Worm (Caenorhabditis elegans): ENCODE results near the gene C14B1.8.

The C14B1.8 gene

DNA sequence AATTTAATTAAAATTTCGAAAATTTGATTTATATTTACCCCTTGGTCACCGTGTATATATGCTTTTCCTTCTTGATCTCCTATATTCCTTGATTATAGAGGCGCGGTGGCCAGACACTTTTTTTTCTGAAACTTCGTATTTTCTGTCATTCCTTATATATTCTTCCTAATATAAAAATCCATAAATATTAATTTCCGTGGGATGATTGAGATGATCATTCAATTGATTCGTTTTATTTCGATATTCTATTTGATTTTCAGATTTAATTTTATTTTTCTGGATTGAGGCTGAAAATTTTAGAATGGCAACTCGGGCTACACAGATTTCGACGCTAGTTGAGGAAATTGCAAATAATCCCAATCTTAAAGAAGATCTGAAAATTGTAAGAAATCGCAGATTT, 12.9 kb downstream of the C14B1.8 start, which contains the start of gene dph-1:
dph-1 (plus strand) TSS at position 301 of the 400 bp plus-strand sequence.
- TF ChIP-seq ceh-22 (tag; optimal IDR thresholded peaks at IDR 0.05): no peak
- no peak for TF ChIP-seq ttx-3 (tag; optimal IDR thresholded peaks at IDR 0.05)
- TF ChIP-seq hlh-13 (GFP tag; optimal IDR thresholded peaks at IDR 0.05): no peak
- no peak for TF ChIP-seq hlh-30 (tag; optimal IDR thresholded peaks at IDR 0.05; ENCODE audit: insufficient read depth)
- TF ChIP-seq ceh-6 (GFP tag; optimal IDR thresholded peaks at IDR 0.05): no peak
- no peak for TF ChIP-seq npax-4 (tag; optimal IDR thresholded peaks at IDR 0.05)
- no peak for TF ChIP-seq rnt-1 (tag; optimal IDR thresholded peaks at IDR 0.05)
- no peak for TF ChIP-seq dve-1 (tag; optimal IDR thresholded peaks at IDR 0.05)
- TF ChIP-seq fkh-6 (tag; optimal IDR thresholded peaks at IDR 0.05): no peak
- no peak for TF ChIP-seq syd-9 (tag; optimal IDR thresholded peaks at IDR 0.05)
- TF ChIP-seq mec-3 (tag; optimal IDR thresholded peaks at IDR 0.05; ENCODE audit: borderline replicate concordance): no peak

DNA sequence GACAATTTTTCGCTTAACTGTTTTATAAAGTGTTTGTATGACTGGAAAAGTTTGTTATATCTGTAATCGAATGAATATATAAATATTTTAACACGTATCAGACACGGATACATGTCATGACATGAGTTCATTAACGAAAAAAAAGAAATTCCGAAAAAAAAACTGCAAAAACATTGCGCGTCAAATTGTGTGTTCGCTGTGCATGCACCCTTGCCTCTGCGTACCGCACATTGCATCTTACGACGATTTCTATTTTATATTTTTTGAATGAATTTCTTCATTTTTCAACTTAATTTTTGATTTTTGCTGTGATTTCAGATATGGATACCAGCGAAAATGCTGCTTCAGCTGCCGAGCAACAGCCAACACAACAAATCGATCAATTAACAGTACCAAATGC, 14.5 kb downstream of the C14B1.8 start, which contains the start of gene wdr-5.1:
wdr-5.1 (plus strand) TSS at position 319 of the 400 bp plus-strand sequence.
- TF ChIP-seq elt-2 (tag; optimal IDR thresholded peaks at IDR 0.05): no peak
- no peak for TF ChIP-seq mec-3 (tag; optimal IDR thresholded peaks at IDR 0.05; ENCODE audit: borderline replicate concordance)
- TF ChIP-seq npax-4 (tag; optimal IDR thresholded peaks at IDR 0.05): no peak
- TF ChIP-seq gmeb-2 (tag; optimal IDR thresholded peaks at IDR 0.05): no peak
- TF ChIP-seq ceh-6 (GFP tag; optimal IDR thresholded peaks at IDR 0.05): no peak
- no peak for TF ChIP-seq pros-1 (tag; optimal IDR thresholded peaks at IDR 0.05)
- no peak for TF ChIP-seq unc-55 (GFP tag; optimal IDR thresholded peaks at IDR 0.05)
- no peak for TF ChIP-seq sdc-2 (tag; optimal IDR thresholded peaks at IDR 0.05)
- TF ChIP-seq eyg-1 (tag; optimal IDR thresholded peaks at IDR 0.05): no peak
- TF ChIP-seq che-1 (tag; optimal IDR thresholded peaks at IDR 0.05): no peak
- no peak for TF ChIP-seq madf-2 (tag; optimal IDR thresholded peaks at IDR 0.05)
- no peak for TF ChIP-seq unc-86 (tag; optimal IDR thresholded peaks at IDR 0.05)
- no peak for TF ChIP-seq ceh-34 (tag; optimal IDR thresholded peaks at IDR 0.05)
- no peak for TF ChIP-seq ceh-48 (tag; optimal IDR thresholded peaks at IDR 0.05)

DNA sequence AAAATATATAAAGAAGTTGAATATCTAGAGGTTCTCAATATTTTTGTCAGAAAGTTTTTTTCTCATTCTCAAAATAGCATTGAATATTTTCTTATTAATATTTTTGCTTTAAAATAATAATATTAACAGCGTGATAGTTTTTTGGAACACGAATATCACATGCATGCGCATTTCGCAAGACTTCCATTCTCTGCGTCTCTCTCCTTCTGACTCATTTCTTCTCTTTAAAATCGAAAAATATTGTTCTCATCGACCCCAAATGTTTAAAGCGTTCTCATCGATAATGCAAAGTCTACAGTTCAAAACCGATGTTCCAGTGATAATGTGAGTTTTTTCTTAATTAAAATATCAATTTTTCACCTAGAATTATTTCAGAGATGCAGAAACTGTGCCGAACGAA, 16.1 kb downstream of the C14B1.8 start, which contains the start of gene C14B1.3:
C14B1.3 (plus strand) TSS at position 168 of the 400 bp plus-strand sequence.
- TF ChIP-seq unc-86 (tag; optimal IDR thresholded peaks at IDR 0.05): no peak
- peak; percentile 45 for TF ChIP-seq hlh-30 (tag; optimal IDR thresholded peaks at IDR 0.05; ENCODE audit: insufficient read depth)

DNA sequence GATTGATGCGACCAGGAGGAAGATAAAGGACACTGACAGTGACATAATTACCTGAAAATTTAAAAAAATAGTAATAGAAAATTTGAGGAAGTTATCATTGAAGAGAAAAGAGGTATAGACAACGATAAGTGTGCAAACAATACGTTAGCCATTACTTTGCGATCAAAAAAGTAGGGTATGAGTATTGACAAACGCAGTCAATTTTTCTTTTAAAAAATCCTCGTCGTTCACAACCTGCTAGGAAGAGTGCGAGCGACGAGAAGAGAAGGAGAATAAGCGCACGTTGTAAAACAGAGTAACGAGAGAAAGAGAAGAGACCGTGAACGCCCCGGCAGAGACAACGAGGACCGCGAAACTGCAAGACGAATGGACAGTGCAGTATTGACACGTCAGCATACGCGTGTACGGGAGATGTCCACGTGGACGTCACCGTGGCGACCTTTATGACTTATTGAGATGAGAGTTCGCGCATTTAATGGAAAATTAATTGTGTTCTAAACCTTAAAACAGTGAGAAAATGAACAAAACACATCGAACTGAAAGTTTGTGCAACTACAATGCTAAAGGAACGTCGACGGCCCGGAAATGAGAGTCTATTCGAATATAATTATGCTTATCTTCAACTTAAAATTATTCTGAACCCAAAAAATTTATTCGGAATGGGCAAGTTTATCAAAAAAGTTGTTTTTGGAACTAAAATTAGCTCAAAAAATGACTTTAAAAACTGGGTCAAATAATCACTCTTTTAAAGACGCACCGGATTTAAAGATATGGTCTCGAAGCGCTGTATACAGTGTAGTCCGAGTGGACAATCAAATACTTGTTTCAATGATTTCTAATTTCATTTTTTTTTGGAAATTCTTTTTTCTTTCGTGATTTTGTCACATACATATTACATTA, 17.8 kb downstream of the C14B1.8 start, which contains the start of the genes pdi-1 and C14B1.2:
pdi-1 (minus strand) TSS at position 51 of the 900 bp plus-strand sequence.
C14B1.2 (plus strand) TSS at position 850 of the 900 bp plus-strand sequence.
- TF ChIP-seq K09A11.1 (tag; optimal IDR thresholded peaks at IDR 0.05; ENCODE audit: insufficient read depth): no peak
- TF ChIP-seq tbx-2 (tag; optimal IDR thresholded peaks at IDR 0.05): peak; percentile 34
- TF ChIP-seq ceh-31 (tag; optimal IDR thresholded peaks at IDR 0.05): peak; percentile 47
- peak; percentile 56 for TF ChIP-seq nfya-1 (tag; optimal IDR thresholded peaks at IDR 0.05)

DNA sequence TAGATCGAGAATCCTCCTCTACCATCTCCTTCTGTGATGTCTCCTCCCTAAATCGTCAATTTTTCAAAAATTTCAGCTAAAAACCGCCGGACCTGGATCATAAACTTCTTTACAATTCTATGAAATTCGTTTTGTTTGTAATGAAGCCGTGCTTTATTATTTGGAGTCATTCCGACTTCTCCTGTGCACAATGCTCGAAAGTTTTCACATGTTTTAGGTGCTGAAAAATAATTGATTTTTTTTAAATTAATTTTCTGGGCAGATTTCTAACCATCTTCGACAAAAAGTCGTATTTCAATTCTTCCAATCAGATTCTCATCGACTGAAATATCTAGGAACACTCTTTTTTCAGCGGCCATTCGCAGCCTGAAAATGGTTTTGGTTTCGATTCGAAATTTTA, 20.2 kb downstream of the C14B1.8 start, which contains the start of gene cyn-9:
cyn-9 (minus strand) TSS at position 366 of the 400 bp plus-strand sequence.
- TF ChIP-seq Y22D7AL.16 (tag; optimal IDR thresholded peaks at IDR 0.05): no peak

DNA sequence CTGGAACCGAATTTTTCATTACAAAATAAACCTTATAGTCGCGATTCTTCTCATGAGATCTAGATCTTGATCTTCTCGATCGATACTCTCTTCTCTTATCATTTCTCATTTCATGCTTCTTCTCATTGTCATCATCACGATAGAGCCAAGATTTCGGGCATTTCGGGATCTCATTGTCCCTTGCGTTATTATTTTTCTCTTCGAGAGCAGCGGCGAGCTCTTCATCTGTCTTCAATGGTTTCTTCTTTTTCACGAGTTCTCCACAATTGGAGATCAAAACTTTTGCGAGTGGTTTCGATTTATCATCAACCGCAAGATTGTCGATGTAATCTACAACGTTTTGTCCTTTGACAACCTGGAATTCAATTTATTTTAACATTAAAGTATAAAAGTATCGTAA, 21.1 kb downstream of the C14B1.8 start:
- TF ChIP-seq unc-3 (GFP tag; conservative IDR thresholded peaks at IDR 0.05) (no peak), unc-3 (tag; optimal IDR thresholded peaks at IDR 0.05) (no peak), pax-1 (tag; optimal IDR thresholded peaks at IDR 0.05) (no peak), fax-1 (tag; optimal IDR thresholded peaks at IDR 0.05) (no peak), unc-55 (GFP tag; optimal IDR thresholded peaks at IDR 0.05) (no peak), ceh-45 (GFP tag; IDR thresholded peaks at IDR 0.05) (no peak), ahr-1 (tag; optimal IDR thresholded peaks at IDR 0.05) (no peak), dve-1 (tag; optimal IDR thresholded peaks at IDR 0.05) (no peak), fkh-10 (GFP tag; optimal IDR thresholded peaks at IDR 0.05) (no peak), npax-4 (tag; optimal IDR thresholded peaks at IDR 0.05) (no peak), hlh-8 (tag; optimal IDR thresholded peaks at IDR 0.05) (no peak), ceh-2 (tag; optimal IDR thresholded peaks at IDR 0.05) (no peak), ceh-30 (tag; optimal IDR thresholded peaks at IDR 0.05) (no peak), K02D7.2 (tag; optimal IDR thresholded peaks at IDR 0.05) (no peak), eyg-1 (tag; optimal IDR thresholded peaks at IDR 0.05) (no peak), hlh-15 (tag; optimal IDR thresholded peaks at IDR 0.05) (no peak), sox-4 (tag; optimal IDR thresholded peaks at IDR 0.05) (no peak), sox-2 (GFP tag; IDR thresholded peaks at IDR 0.05) (no peak)
